Worm (Caenorhabditis elegans) whole organism, L1 larva: ENCODE data around the gene T26C5.3.

ENCODE experiments used
- C04F5.9 ChIP-seq: sonication (generic microtip); optimal IDR thresholded peaks from 2 replicates; lab custom pipeline; 2016; ENCODE audit warnings: missing genetic modification characterization, missing compliant biosample characterization
- C16A3.4 ChIP-seq: fragments of 150-350 bp; optimal IDR thresholded peaks from 2 replicates; lab custom pipeline; 2014; ENCODE audit warnings: missing biosample characterization, missing genetic modification characterization
- C34B4.2 ChIP-seq: sonication (generic microtip); optimal IDR thresholded peaks from 2 replicates; lab custom pipeline; 2017; ENCODE audit warnings: mild to moderate bottlenecking, missing genetic modification characterization, missing compliant biosample characterization
- Y116A8C.19 ChIP-seq: sonication (generic microtip); optimal IDR thresholded peaks from 2 replicates; lab custom pipeline; 2016; ENCODE audit warnings: missing compliant biosample characterization, missing genetic modification characterization, borderline replicate concordance
- aly-2 ChIP-seq: fragments of 150-350 bp; optimal IDR thresholded peaks from 2 replicates; lab custom pipeline; 2014; ENCODE audit warnings: missing biosample characterization, missing genetic modification characterization
- ama-1 ChIP-seq: fragments of 150-350 bp; optimal IDR thresholded peaks from 2 replicates; lab custom pipeline; 2014
- blmp-1 ChIP-seq: fragments of 150-350 bp; optimal IDR thresholded peaks from 2 replicates; lab custom pipeline; 2014; ENCODE audit warnings: missing biosample characterization, missing genetic modification characterization
- ceh-90 ChIP-seq: sonication (generic microtip); optimal IDR thresholded peaks from 2 replicates; lab custom pipeline; 2016; ENCODE audit warnings: missing genetic modification characterization, missing compliant biosample characterization
- ces-1 ChIP-seq: fragments of 150-350 bp; optimal IDR thresholded peaks from 2 replicates; lab custom pipeline; 2014; ENCODE audit warnings: missing biosample characterization, missing genetic modification reagents, missing genetic modification characterization
- dpl-1 ChIP-seq, 3 experiments: fragments of 150-350 bp in 2 of 3; sonication (generic microtip) in 1 of 3; optimal IDR thresholded peaks; 2 replicates each; lab custom pipeline; 2014 to 2017; ENCODE audit warnings: missing biosample characterization in 3 of 3, missing genetic modification characterization in 3 of 3, missing genetic modification reagents in 3 of 3
- efl-1 ChIP-seq, 4 experiments: fragments of 150-350 bp; optimal IDR thresholded peaks in 3 of 4; peaks in 1 of 4; 1 replicate in 1 of 4; 2 replicates in 3 of 4; lab custom pipeline; 2014; ENCODE audit warnings: missing biosample characterization in 2 of 4, missing genetic modification characterization in 2 of 4, missing genetic modification reagents in 2 of 4
- elt-2 ChIP-seq: sonication (generic microtip); optimal IDR thresholded peaks from 2 replicates; lab custom pipeline; 2016; ENCODE audit warnings: missing genetic modification characterization, mild to moderate bottlenecking, inconsistent platforms, missing compliant biosample characterization, missing genetic modification reagents
- elt-3 ChIP-seq, 6 experiments: fragments of 150-350 bp in 1 of 6; sonication (generic microtip); optimal IDR thresholded peaks; 2 replicates each; lab custom pipeline; 2017 to 2018; ENCODE audit warnings: missing biosample characterization in 6 of 6, missing genetic modification characterization in 6 of 6, inconsistent platforms in 1 of 6
- ets-5 ChIP-seq: fragments of 200-800 bp; sonication (Bioruptor generic); IDR thresholded peaks from 2 replicates; pipeline ENCODE4 v1.3.6; 2022; ENCODE audit warnings: missing genetic modification characterization, missing compliant biosample characterization
- fkh-4 ChIP-seq: sonication (generic microtip); optimal IDR thresholded peaks from 2 replicates; lab custom pipeline; 2016; ENCODE audit warnings: missing compliant biosample characterization, missing genetic modification characterization, borderline replicate concordance
- fkh-8 ChIP-seq: sonication (generic microtip); optimal IDR thresholded peaks from 2 replicates; lab custom pipeline; 2016; ENCODE audit warnings: mild to moderate bottlenecking, missing genetic modification characterization, missing compliant biosample characterization
- hlh-4 ChIP-seq: sonication (generic microtip); optimal IDR thresholded peaks from 2 replicates; lab custom pipeline; 2016; ENCODE audit warnings: mild to moderate bottlenecking, missing genetic modification characterization, missing compliant biosample characterization
- irx-1 ChIP-seq: sonication (generic microtip); optimal IDR thresholded peaks from 2 replicates; lab custom pipeline; 2016; ENCODE audit warnings: missing genetic modification characterization, missing compliant biosample characterization
- jun-1 ChIP-seq: fragments of 150-350 bp; optimal IDR thresholded peaks from 2 replicates; lab custom pipeline; 2014; ENCODE audit warnings: missing biosample characterization, missing genetic modification reagents, missing genetic modification characterization
- lin-14 ChIP-seq: fragments of 200-800 bp; sonication (Bioruptor generic); optimal IDR thresholded peaks from 2 replicates; lab custom pipeline; 2018; ENCODE audit warnings: mild to moderate bottlenecking, missing genetic modification characterization, moderate library complexity, missing compliant biosample characterization
- lin-35 ChIP-seq, 2 experiments: fragments of 150-350 bp; optimal IDR thresholded peaks; 2 replicates each; lab custom pipeline; 2014; ENCODE audit warnings: missing biosample characterization in 2 of 2, missing genetic modification characterization in 2 of 2, missing genetic modification reagents in 2 of 2
- mab-9 ChIP-seq: fragments of 200-800 bp; sonication (Bioruptor generic); IDR thresholded peaks from 2 replicates; pipeline ENCODE4 v1.3.6; 2022; ENCODE audit warnings: missing genetic modification reagents, missing genetic modification characterization, missing compliant biosample characterization
- nhr-11 ChIP-seq: fragments of 150-350 bp; optimal IDR thresholded peaks from 2 replicates; lab custom pipeline; 2014; ENCODE audit warnings: missing biosample characterization, missing genetic modification characterization
- nhr-20 ChIP-seq: sonication (generic microtip); optimal IDR thresholded peaks from 2 replicates; lab custom pipeline; 2016; ENCODE audit warnings: mild to moderate bottlenecking, missing genetic modification characterization, missing compliant biosample characterization
- nhr-237 ChIP-seq: fragments of 150-350 bp; optimal IDR thresholded peaks from 2 replicates; lab custom pipeline; 2014; ENCODE audit warnings: missing biosample characterization, missing genetic modification characterization
- nhr-47 ChIP-seq: sonication (generic microtip); optimal IDR thresholded peaks from 2 replicates; lab custom pipeline; 2016; ENCODE audit warnings: mild to moderate bottlenecking, missing genetic modification characterization, moderate library complexity, missing compliant biosample characterization
- nhr-76 ChIP-seq: sonication (generic microtip); optimal IDR thresholded peaks from 2 replicates; lab custom pipeline; 2017; ENCODE audit warnings: missing biosample characterization, missing genetic modification characterization
- nhr-77 ChIP-seq: fragments of 150-350 bp; optimal IDR thresholded peaks from 2 replicates; lab custom pipeline; 2014; ENCODE audit warnings: missing biosample characterization, missing genetic modification characterization
- nhr-84 ChIP-seq: sonication (generic microtip); optimal IDR thresholded peaks from 2 replicates; lab custom pipeline; 2017; ENCODE audit warnings: missing biosample characterization, missing genetic modification characterization
- nhr-85 ChIP-seq: sonication (generic microtip); peaks from one replicate; lab custom pipeline; 2016; ENCODE audit warnings: missing genetic modification characterization, inconsistent platforms, missing compliant biosample characterization
- snu-23 ChIP-seq: sonication (generic microtip); optimal IDR thresholded peaks from 2 replicates; lab custom pipeline; 2016; ENCODE audit warnings: missing genetic modification characterization, missing compliant biosample characterization
- sox-4 ChIP-seq: sonication (generic microtip); optimal IDR thresholded peaks from 2 replicates; lab custom pipeline; 2016; ENCODE audit warnings: missing genetic modification characterization, missing compliant biosample characterization
- swsn-7 ChIP-seq: sonication (generic microtip); optimal IDR thresholded peaks from 2 replicates; lab custom pipeline; 2016; ENCODE audit warnings: missing genetic modification characterization, missing compliant biosample characterization
- tlp-1 ChIP-seq: fragments of 150-350 bp; optimal IDR thresholded peaks from 2 replicates; lab custom pipeline; 2014; ENCODE audit warnings: missing biosample characterization, missing genetic modification characterization
- unc-30 ChIP-seq: sonication (generic microtip); optimal IDR thresholded peaks from 2 replicates; lab custom pipeline; 2017; ENCODE audit warnings: missing biosample characterization, missing genetic modification characterization
- unc-62 ChIP-seq: fragments of 150-350 bp; optimal IDR thresholded peaks from 2 replicates; lab custom pipeline; 2014; ENCODE audit warnings: missing biosample characterization, missing genetic modification reagents, missing genetic modification characterization
- unc-86 ChIP-seq: sonication (generic microtip); optimal IDR thresholded peaks from 2 replicates; lab custom pipeline; 2016; ENCODE audit warnings: missing genetic modification characterization, missing compliant biosample characterization
- unc-98 ChIP-seq: fragments of 200-800 bp; sonication (Bioruptor generic); IDR thresholded peaks from 2 replicates; pipeline ENCODE4 v1.3.6; 2022; ENCODE audit warnings: missing genetic modification characterization, missing compliant biosample characterization
- vab-15 ChIP-seq: sonication (generic microtip); optimal IDR thresholded peaks from 2 replicates; lab custom pipeline; 2017; ENCODE audit warnings: missing genotype, mild to moderate bottlenecking, missing genetic modification characterization, missing compliant biosample characterization
- xbp-1 ChIP-seq: sonication (generic microtip); optimal IDR thresholded peaks from 2 replicates; lab custom pipeline; 2016; ENCODE audit warnings: missing genetic modification characterization, missing compliant biosample characterization
- zag-1 ChIP-seq: fragments of 150-350 bp; optimal IDR thresholded peaks from 2 replicates; lab custom pipeline; 2014; ENCODE audit warnings: missing biosample characterization, missing genetic modification characterization

The T26C5.3 gene

DNA sequence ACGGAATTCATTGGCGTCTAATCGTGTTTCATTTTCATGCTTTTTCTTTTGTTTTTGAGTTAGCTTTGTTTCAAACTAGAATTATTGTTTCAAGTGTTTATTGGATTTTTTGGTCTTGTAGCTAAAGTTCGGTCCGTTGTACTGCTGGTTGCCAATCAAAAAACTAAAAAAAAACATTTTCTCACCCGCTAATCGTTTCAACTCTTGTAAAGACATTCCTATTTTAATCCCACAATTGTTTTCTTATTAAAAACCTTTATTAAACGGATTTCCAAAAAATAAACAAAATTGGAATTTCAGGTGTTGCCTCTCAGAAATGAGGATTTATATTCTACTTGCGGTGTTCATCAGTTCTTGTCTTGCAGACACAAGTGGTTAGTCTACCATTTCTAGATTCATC lies 3.5 kb upstream of the T26C5.3 start, which contains the start of gene T26C5.2 (continued):
- no peak for TF ChIP-seq swsn-7 (tag; lab: Kevin White, UChicago)
- TF ChIP-seq xbp-1 (tag; lab: Kevin White, UChicago), result no peak
- TF ChIP-seq unc-86 (tag; lab: Kevin White, UChicago), result no peak
- no peak for TF ChIP-seq hlh-4 (tag; lab: Kevin White, UChicago)
- no peak for TF ChIP-seq ceh-90 (tag; lab: Kevin White, UChicago)
- no peak for TF ChIP-seq irx-1 (tag; lab: Kevin White, UChicago)

DNA sequence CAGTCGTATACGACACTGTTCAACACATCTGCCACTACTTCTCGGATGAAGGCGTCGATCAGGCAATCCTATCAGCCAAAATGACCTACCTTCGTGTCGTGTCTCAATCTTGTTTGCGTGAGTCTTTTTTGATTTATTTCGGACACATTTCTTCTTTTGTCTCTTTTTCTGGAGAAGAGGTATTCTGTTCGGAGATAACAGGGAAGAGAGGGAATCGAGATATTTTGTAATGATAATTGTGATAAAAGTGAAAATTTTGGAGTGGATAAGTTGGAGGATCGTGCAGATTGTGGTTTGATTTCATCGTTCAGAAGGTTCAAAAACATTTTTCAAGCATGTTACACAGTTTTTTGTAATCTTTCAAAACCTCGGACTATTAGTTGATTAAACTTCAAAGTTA lies 2.6 kb upstream of the T26C5.3 start:
- no peak for TF ChIP-seq aly-2 (tag; lab: Kevin White, UChicago)
- TF ChIP-seq unc-62 (GFP tag; lab: Kevin White, UChicago), result no peak
- no peak for TF ChIP-seq fkh-8 (tag; lab: Kevin White, UChicago)
- peak; percentile 95 for TF ChIP-seq blmp-1 (tag; lab: Kevin White, UChicago)
- no peak for TF ChIP-seq dpl-1 (GFP tag; optimal IDR thresholded peaks at IDR 0.05; lab: Kevin White, UChicago)
- TF ChIP-seq elt-2, result no peak
- TF ChIP-seq Y116A8C.19 (tag; lab: Kevin White, UChicago), result no peak
- no peak for TF ChIP-seq ces-1

DNA sequence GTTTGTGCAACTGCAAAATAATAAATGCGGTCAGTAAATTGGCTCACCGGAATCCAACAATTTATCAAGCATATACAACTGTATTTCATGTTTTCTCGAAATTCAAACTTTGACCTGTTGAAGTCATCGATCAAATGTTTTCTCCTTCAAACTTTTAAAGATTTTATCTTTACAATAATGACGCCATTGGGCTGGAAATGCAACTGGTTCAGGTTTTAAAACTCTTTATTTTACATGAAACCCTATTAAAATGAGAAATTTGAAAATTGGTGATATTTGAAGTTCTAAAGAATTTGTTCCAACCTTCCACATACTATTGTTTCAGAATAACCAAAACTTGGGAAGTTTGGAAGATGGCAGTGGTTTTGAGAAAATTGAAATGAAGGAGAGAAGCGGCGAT lies 589 bp downstream of the T26C5.3 start:
- TF ChIP-seq nhr-85 (tag; lab: Kevin White, UChicago), result peak; percentile 63
- TF ChIP-seq C16A3.4 (tag; lab: Kevin White, UChicago), result no peak

DNA sequence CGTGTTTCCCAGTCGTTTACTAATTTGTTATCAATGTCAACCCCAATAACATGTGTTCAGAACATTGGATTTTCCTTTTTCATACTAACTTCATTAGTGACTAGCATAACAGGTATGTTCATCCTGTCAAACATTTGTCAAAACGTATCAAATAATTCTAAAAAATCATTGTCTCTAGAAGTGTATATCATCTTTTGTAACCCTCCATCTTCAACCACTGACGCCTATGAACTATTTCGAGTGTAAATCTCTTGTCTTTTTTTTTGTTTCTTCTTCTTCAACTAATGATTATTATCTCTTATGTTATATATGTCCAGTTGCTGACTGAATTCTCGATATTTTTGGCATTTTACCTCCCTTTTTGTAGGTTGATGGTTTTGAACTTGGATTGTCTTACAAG lies 1.3 kb downstream of the T26C5.3 start:
- TF ChIP-seq nhr-85 (tag; lab: Kevin White, UChicago), result peak; percentile 60
- no peak for TF ChIP-seq nhr-76 (tag; lab: Kevin White, UChicago)
- no peak for TF ChIP-seq nhr-11 (tag; lab: Kevin White, UChicago)
- TF ChIP-seq jun-1 (tag; lab: Kevin White, UChicago), result no peak
- no peak for TF ChIP-seq mab-9
- TF ChIP-seq zag-1 (tag; lab: Kevin White, UChicago), result no peak
- TF ChIP-seq irx-1 (tag; lab: Kevin White, UChicago), result no peak
- TF ChIP-seq unc-98 (GFP tag; lab: Robert Waterston, UW), result no peak
- TF ChIP-seq nhr-237 (tag; lab: Kevin White, UChicago), result no peak
- no peak for TF ChIP-seq fkh-4
- no peak for TF ChIP-seq fkh-8 (tag; lab: Kevin White, UChicago)
- no peak for TF ChIP-seq unc-86 (tag; lab: Kevin White, UChicago)
- no peak for TF ChIP-seq nhr-77 (tag; lab: Kevin White, UChicago)
- TF ChIP-seq efl-1 (optimal IDR thresholded peaks at IDR 0.05; lab: Kevin White, UChicago), result no peak
- peak in 1 of 2 experiments; percentile 84 for TF ChIP-seq efl-1 (GFP tag; optimal IDR thresholded peaks at IDR 0.05 in 1 of 2; lab: Kevin White, UChicago)
- TF ChIP-seq ama-1 (lab: Kevin White, UChicago), result no peak
- no peak for TF ChIP-seq tlp-1 (tag; lab: Kevin White, UChicago)
- TF ChIP-seq unc-30 (tag; lab: Kevin White, UChicago), result no peak
- no peak for TF ChIP-seq Y116A8C.19 (tag; lab: Kevin White, UChicago)
- TF ChIP-seq elt-3 (tag; optimal IDR thresholded peaks at IDR 0.05; lab: Kevin White, UChicago), result peak in 1 of 6 experiments; percentile 46
- TF ChIP-seq C34B4.2, result no peak
- TF ChIP-seq blmp-1 (tag; lab: Kevin White, UChicago), result no peak
- TF ChIP-seq snu-23 (GFP tag; lab: Kevin White, UChicago), result no peak
- peak; percentile 29 for TF ChIP-seq lin-14 (GFP tag; lab: Kevin White, UChicago)
- no peak for TF ChIP-seq ets-5 (GFP tag; lab: Robert Waterston, UW)
- TF ChIP-seq aly-2 (tag; lab: Kevin White, UChicago), result no peak
- TF ChIP-seq nhr-47 (tag; lab: Kevin White, UChicago), result no peak

DNA sequence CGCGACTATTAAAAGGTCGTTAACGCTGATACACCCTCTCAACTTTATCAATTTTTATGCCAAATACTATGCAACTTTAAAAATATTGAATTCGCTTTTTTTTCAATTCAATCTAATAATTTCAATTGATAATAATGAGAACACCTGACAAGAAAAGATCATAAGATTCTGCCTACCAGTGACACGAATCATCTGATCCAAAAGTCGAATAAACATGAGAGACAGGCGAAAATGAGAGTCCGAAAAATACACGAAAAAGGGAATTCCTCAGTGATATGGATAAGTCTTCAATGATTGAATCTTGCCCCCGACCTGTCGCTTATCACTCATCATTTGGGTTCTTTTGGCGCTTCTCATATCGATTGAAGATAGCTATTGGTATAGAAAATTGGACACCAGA lies 5.2 kb downstream of the T26C5.3 start:
- TF ChIP-seq elt-3 (tag; optimal IDR thresholded peaks at IDR 0.05; lab: Kevin White, UChicago) (peak in 1 of 6 experiments; percentile 26), nhr-76 (tag; lab: Kevin White, UChicago) (no peak), sox-4 (tag; lab: Kevin White, UChicago) (no peak), C04F5.9 (tag; lab: Kevin White, UChicago) (no peak), vab-15 (no peak), aly-2 (tag; lab: Kevin White, UChicago) (no peak), blmp-1 (tag; lab: Kevin White, UChicago) (peak; percentile 87), lin-35 (GFP tag; optimal IDR thresholded peaks at IDR 0.05; lab: Kevin White, UChicago) (peak in 1 of 2 experiments; percentile 11), nhr-20 (tag; lab: Kevin White, UChicago) (peak; percentile 13), nhr-85 (tag; lab: Kevin White, UChicago) (peak; percentile 46), unc-86 (tag; lab: Kevin White, UChicago) (no peak), nhr-84 (no peak), efl-1 (optimal IDR thresholded peaks at IDR 0.05; lab: Kevin White, UChicago) (no peak), efl-1 (GFP tag; optimal IDR thresholded peaks at IDR 0.05 in 1 of 2; lab: Kevin White, UChicago) (peak in 1 of 2 experiments; percentile 64), nhr-11 (tag; lab: Kevin White, UChicago) (no peak)
